Worm (Caenorhabditis elegans) whole organism, L3 larva: ENCODE data around the gene B0034.2.

Experiments
- R02D3.7 ChIP-seq: fragments of 150-350 bp; optimal IDR thresholded peaks from 2 replicates; lab custom pipeline; 2014; ENCODE audit warnings: missing biosample characterization, missing genetic modification characterization
- ZK546.5 ChIP-seq: sonication (generic microtip); optimal IDR thresholded peaks from 2 replicates; lab custom pipeline; 2017; ENCODE audit warnings: missing biosample characterization, missing genetic modification characterization
- aly-2 ChIP-seq: fragments of 150-350 bp; optimal IDR thresholded peaks from 2 replicates; lab custom pipeline; 2014; ENCODE audit warnings: missing biosample characterization, missing genetic modification characterization
- ama-1 ChIP-seq: fragments of 150-350 bp; optimal IDR thresholded peaks from 2 replicates; lab custom pipeline; 2018
- ceh-16 ChIP-seq: sonication (generic microtip); optimal IDR thresholded peaks from 2 replicates; lab custom pipeline; 2017; ENCODE audit warnings: missing biosample characterization, missing genetic modification characterization
- ceh-28 ChIP-seq: fragments of 150-350 bp; optimal IDR thresholded peaks from 2 replicates; lab custom pipeline; 2014; ENCODE audit warnings: missing biosample characterization, missing genetic modification reagents, missing genetic modification characterization
- ceh-82 ChIP-seq: fragments of 150-350 bp; optimal IDR thresholded peaks from 2 replicates; lab custom pipeline; 2014; ENCODE audit warnings: missing biosample characterization, missing genetic modification characterization
- ceh-9 ChIP-seq: sonication (generic microtip); optimal IDR thresholded peaks from 2 replicates; lab custom pipeline; 2018; ENCODE audit warnings: missing biosample characterization, missing genetic modification characterization
- daf-12 ChIP-seq: fragments of 150-350 bp; optimal IDR thresholded peaks from 2 replicates; lab custom pipeline; 2014; ENCODE audit warnings: missing biosample characterization, missing genetic modification reagents, missing genetic modification characterization
- egl-27 ChIP-seq: sonication (generic microtip); optimal IDR thresholded peaks from 4 replicates; lab custom pipeline; 2017; ENCODE audit warnings: missing biosample characterization, missing genetic modification reagents, missing genetic modification characterization
- egl-5 ChIP-seq: fragments of 150-350 bp; optimal IDR thresholded peaks from 2 replicates; lab custom pipeline; 2017; ENCODE audit warnings: missing biosample characterization, missing genetic modification reagents, missing genetic modification characterization, inconsistent platforms
- elt-1 ChIP-seq: fragments of 150-350 bp; optimal IDR thresholded peaks from 2 replicates; lab custom pipeline; 2014; ENCODE audit warnings: missing biosample characterization, missing genetic modification characterization
- elt-2 ChIP-seq: sonication (generic microtip); optimal IDR thresholded peaks from 2 replicates; lab custom pipeline; 2016; ENCODE audit warnings: missing genetic modification reagents, mild to moderate bottlenecking, missing genetic modification characterization, missing compliant biosample characterization
- elt-3 ChIP-seq, 3 experiments: fragments of 150-350 bp in 1 of 3; sonication (generic microtip) in 2 of 3; optimal IDR thresholded peaks; 2 replicates in 2 of 3; 4 replicates in 1 of 3; lab custom pipeline; 2014 to 2017; ENCODE audit warnings: missing biosample characterization in 3 of 3, missing genetic modification characterization in 3 of 3
- eor-1 ChIP-seq, 2 experiments: fragments of 150-350 bp; optimal IDR thresholded peaks; 2 replicates each; lab custom pipeline; 2014 to 2018; ENCODE audit warnings: missing biosample characterization in 2 of 2, missing genetic modification characterization in 2 of 2
- fkh-10 ChIP-seq: sonication (generic microtip); optimal IDR thresholded peaks from 2 replicates; lab custom pipeline; 2017; ENCODE audit warnings: missing biosample characterization, missing genetic modification reagents, missing genetic modification characterization
- fkh-2 ChIP-seq: fragments of 150-350 bp; optimal IDR thresholded peaks from 2 replicates; lab custom pipeline; 2014; ENCODE audit warnings: missing biosample characterization, missing genetic modification reagents, missing genetic modification characterization
- fos-1 ChIP-seq: fragments of 150-350 bp; optimal IDR thresholded peaks from 2 replicates; lab custom pipeline; 2014; ENCODE audit warnings: missing biosample characterization, missing genetic modification characterization
- hmg-11 ChIP-seq: sonication (generic microtip); optimal IDR thresholded peaks from 2 replicates; lab custom pipeline; 2016; ENCODE audit warnings: missing genetic modification characterization, missing compliant biosample characterization
- jun-1 ChIP-seq: fragments of 150-350 bp; optimal IDR thresholded peaks from 2 replicates; lab custom pipeline; 2014; ENCODE audit warnings: missing biosample characterization, missing genetic modification reagents, missing genetic modification characterization
- lin-15B ChIP-seq: fragments of 150-350 bp; optimal IDR thresholded peaks from 2 replicates; lab custom pipeline; 2014; ENCODE audit warnings: missing biosample characterization, missing genetic modification characterization
- lsy-12 ChIP-seq: sonication (generic microtip); optimal IDR thresholded peaks from 2 replicates; lab custom pipeline; 2016; ENCODE audit warnings: mild to moderate bottlenecking, missing genetic modification characterization, missing compliant biosample characterization
- mdl-1 ChIP-seq: fragments of 150-350 bp; optimal IDR thresholded peaks from 2 replicates; lab custom pipeline; 2014; ENCODE audit warnings: missing biosample characterization, missing genetic modification characterization
- mml-1 ChIP-seq: fragments of 150-350 bp; sonication (generic microtip); optimal IDR thresholded peaks from 3 replicates; lab custom pipeline; 2014; ENCODE audit warnings: missing biosample characterization, missing genetic modification characterization
- nfya-1 ChIP-seq: sonication (generic microtip); optimal IDR thresholded peaks from 2 replicates; lab custom pipeline; 2017; ENCODE audit warnings: missing genetic modification characterization, mild to moderate bottlenecking, missing compliant biosample characterization, antibody characterized with exemption, moderate library complexity; ENCODE audit not compliant: insufficient read depth
- nhr-11 ChIP-seq: fragments of 150-350 bp; optimal IDR thresholded peaks from 2 replicates; lab custom pipeline; 2014; ENCODE audit warnings: missing biosample characterization, missing genetic modification characterization
- nhr-12 ChIP-seq: fragments of 150-350 bp; optimal IDR thresholded peaks from 2 replicates; lab custom pipeline; 2014; ENCODE audit warnings: missing biosample characterization, missing genetic modification characterization
- nhr-23 ChIP-seq: fragments of 150-350 bp; optimal IDR thresholded peaks from 2 replicates; lab custom pipeline; 2014; ENCODE audit warnings: missing biosample characterization, missing genetic modification reagents, missing genetic modification characterization
- nhr-237 ChIP-seq: fragments of 150-350 bp; optimal IDR thresholded peaks from 2 replicates; lab custom pipeline; 2014; ENCODE audit warnings: missing biosample characterization, missing genetic modification characterization
- nhr-25 ChIP-seq: sonication (generic microtip); optimal IDR thresholded peaks from 2 replicates; lab custom pipeline; 2017; ENCODE audit warnings: missing biosample characterization, missing genetic modification characterization
- nhr-28 ChIP-seq: fragments of 150-350 bp; optimal IDR thresholded peaks from 2 replicates; lab custom pipeline; 2014; ENCODE audit warnings: missing biosample characterization, missing genetic modification characterization
- nhr-43 ChIP-seq: sonication (generic microtip); optimal IDR thresholded peaks from 2 replicates; lab custom pipeline; 2016; ENCODE audit warnings: mild to moderate bottlenecking, missing genetic modification characterization, missing compliant biosample characterization; ENCODE audit not compliant: poor library complexity, severe bottlenecking
- nhr-67 ChIP-seq: fragments of 150-350 bp; optimal IDR thresholded peaks from 2 replicates; lab custom pipeline; 2014; ENCODE audit warnings: missing biosample characterization, missing genetic modification characterization
- nhr-76 ChIP-seq: fragments of 150-350 bp; sonication (generic microtip); optimal IDR thresholded peaks from 5 replicates; lab custom pipeline; 2014; ENCODE audit warnings: missing biosample characterization, missing genetic modification characterization
- nhr-77 ChIP-seq: fragments of 150-350 bp; optimal IDR thresholded peaks from 2 replicates; lab custom pipeline; 2014; ENCODE audit warnings: missing biosample characterization, missing genetic modification characterization
- pha-4 ChIP-seq: fragments of 150-350 bp; optimal IDR thresholded peaks from 2 replicates; lab custom pipeline; 2014; ENCODE audit warnings: missing biosample characterization, missing genetic modification reagents, missing genetic modification characterization
- pqm-1 ChIP-seq: fragments of 150-350 bp; optimal IDR thresholded peaks from 2 replicates; lab custom pipeline; 2017; ENCODE audit warnings: missing biosample characterization, missing genetic modification characterization, inconsistent platforms
- sea-2 ChIP-seq: fragments of 150-350 bp; sonication (generic microtip); optimal IDR thresholded peaks from 4 replicates; lab custom pipeline; 2014; ENCODE audit warnings: missing biosample characterization, missing genetic modification reagents, missing genetic modification characterization
- skn-1 ChIP-seq: fragments of 150-350 bp; optimal IDR thresholded peaks from 2 replicates; lab custom pipeline; 2014; ENCODE audit warnings: missing biosample characterization, missing genetic modification characterization
- snpc-4 ChIP-seq: fragments of 150-350 bp; optimal IDR thresholded peaks from 2 replicates; lab custom pipeline; 2014; ENCODE audit warnings: missing biosample characterization, missing genetic modification characterization
- tbx-2 ChIP-seq: sonication (generic microtip); optimal IDR thresholded peaks from 2 replicates; lab custom pipeline; 2016; ENCODE audit warnings: mild to moderate bottlenecking, missing genetic modification characterization, missing compliant biosample characterization
- unc-39 ChIP-seq: sonication (generic microtip); optimal IDR thresholded peaks from 4 replicates; lab custom pipeline; 2017; ENCODE audit warnings: missing biosample characterization, missing genetic modification characterization
- unc-62 ChIP-seq: fragments of 150-350 bp; sonication (generic microtip); optimal IDR thresholded peaks from 4 replicates; lab custom pipeline; 2014; ENCODE audit warnings: missing biosample characterization, missing genetic modification reagents, missing genetic modification characterization
- zag-1 ChIP-seq: fragments of 150-350 bp; optimal IDR thresholded peaks from 2 replicates; lab custom pipeline; 2014; ENCODE audit warnings: missing biosample characterization, missing genetic modification characterization
- ztf-4 ChIP-seq: fragments of 150-350 bp; optimal IDR thresholded peaks from 2 replicates; lab custom pipeline; 2014; ENCODE audit warnings: missing biosample characterization, missing genetic modification characterization

The B0034.2 gene

DNA sequence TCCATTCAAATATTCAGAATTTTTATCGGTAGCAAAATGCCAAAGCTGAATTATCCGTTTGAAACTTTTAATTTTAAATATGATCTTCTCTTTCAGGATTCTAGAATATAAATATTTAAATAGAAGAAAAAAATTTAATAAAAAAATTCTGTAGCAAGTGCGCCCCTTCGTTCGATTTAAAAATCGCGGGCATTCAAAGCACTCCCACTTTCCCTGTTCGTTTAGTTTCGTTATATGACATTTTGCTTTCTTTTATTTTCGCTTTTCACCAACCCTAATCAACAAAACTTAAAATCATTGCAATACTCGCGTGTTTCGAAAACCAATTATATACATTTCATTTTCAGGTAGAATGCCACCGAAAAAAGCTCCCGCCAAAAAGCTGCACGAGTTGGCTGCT, 22.5 kb downstream of the B0034.2 start, which contains the start of gene vrk-1:
TSS of gene vrk-1 (plus strand) at position 348 of the 400 bp plus-strand sequence.
- TF ChIP-seq nhr-43 (tag; lab: Kevin White, UChicago) (no peak), unc-62 (GFP tag; lab: Kevin White, UChicago) (no peak), aly-2 (tag; lab: Kevin White, UChicago) (no peak), nhr-76 (no peak), hmg-11 (tag; lab: Kevin White, UChicago) (no peak), ama-1 (lab: Kevin White, UChicago) (no peak), nhr-11 (no peak), nhr-77 (no peak), nhr-23 (tag; lab: Kevin White, UChicago) (no peak), fos-1 (tag; lab: Kevin White, UChicago) (no peak), elt-3 (tag; optimal IDR thresholded peaks at IDR 0.05; lab: Kevin White, UChicago) (no peak)

DNA sequence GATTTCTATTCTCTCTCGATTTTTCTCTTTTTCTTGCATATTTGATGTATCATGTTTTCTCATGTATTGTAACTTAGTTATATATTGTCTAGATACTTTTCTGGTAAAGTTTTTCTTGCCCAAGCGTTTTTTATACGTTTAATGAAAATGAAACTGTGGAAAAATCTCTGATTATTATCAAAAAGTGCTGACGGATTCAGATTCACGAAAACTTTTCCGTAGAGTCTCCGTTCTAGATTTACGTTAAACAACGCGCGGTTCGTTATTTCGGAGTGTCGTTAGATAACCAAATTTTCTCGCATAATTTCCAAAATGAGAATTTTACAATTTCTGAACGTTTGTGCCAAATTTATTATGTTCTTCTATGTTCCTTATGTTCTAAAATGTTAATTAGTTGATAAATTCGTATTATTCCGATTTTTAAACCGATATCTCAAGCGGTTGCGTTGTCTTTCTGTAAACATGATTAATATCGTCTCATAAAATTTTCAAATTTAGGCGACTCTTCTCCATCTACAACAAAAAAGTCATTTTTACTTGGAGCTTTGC, 25.9 kb downstream of the B0034.2 start, which contains the start of gene ptp-2:
TSS of gene ptp-2 (plus strand) at position 499 of the 549 bp plus-strand sequence.
- no peak for TF ChIP-seq ceh-9
- TF ChIP-seq nhr-77: no peak
- TF ChIP-seq elt-2: peak; percentile 0
- no peak for TF ChIP-seq elt-1 (tag; lab: Kevin White, UChicago)
- no peak for TF ChIP-seq nhr-25 (tag; lab: Kevin White, UChicago)
- TF ChIP-seq nhr-43 (tag; lab: Kevin White, UChicago): peak; percentile 33
- TF ChIP-seq fos-1 (tag; lab: Kevin White, UChicago): no peak
- TF ChIP-seq hmg-11 (tag; lab: Kevin White, UChicago): peak; percentile 11
- no peak for TF ChIP-seq unc-39 (tag; lab: Kevin White, UChicago)
- no peak for TF ChIP-seq pqm-1
- TF ChIP-seq nhr-76: no peak
- TF ChIP-seq lsy-12: no peak
- TF ChIP-seq ceh-16 (tag; lab: Kevin White, UChicago): no peak
- TF ChIP-seq R02D3.7 (tag; lab: Kevin White, UChicago): no peak
- no peak for TF ChIP-seq ztf-4
- no peak for TF ChIP-seq jun-1 (tag; lab: Kevin White, UChicago)
- no peak for TF ChIP-seq ama-1 (lab: Kevin White, UChicago)
- TF ChIP-seq skn-1 (tag; lab: Kevin White, UChicago): no peak
- no peak for TF ChIP-seq nhr-12
- TF ChIP-seq fkh-2: no peak
- TF ChIP-seq sea-2 (GFP tag; lab: Kevin White, UChicago): no peak
- no peak for TF ChIP-seq nhr-11
- TF ChIP-seq mdl-1 (tag; lab: Kevin White, UChicago): no peak
- no peak for TF ChIP-seq egl-5 (tag; lab: Kevin White, UChicago)
- no peak for TF ChIP-seq ceh-82 (tag; lab: Kevin White, UChicago)
- TF ChIP-seq snpc-4 (tag; lab: Kevin White, UChicago): no peak
- no peak for TF ChIP-seq ZK546.5 (tag; lab: Kevin White, UChicago)
- TF ChIP-seq ceh-28 (tag; lab: Kevin White, UChicago): no peak
- TF ChIP-seq eor-1 (tag; optimal IDR thresholded peaks at IDR 0.05; lab: Kevin White, UChicago): no peak
- TF ChIP-seq mml-1 (tag; lab: Kevin White, UChicago): no peak
- no peak for TF ChIP-seq egl-27 (tag; lab: Kevin White, UChicago)
- TF ChIP-seq nhr-237: no peak
- TF ChIP-seq pha-4 (tag; lab: Kevin White, UChicago): peak; percentile 51
- no peak for TF ChIP-seq fkh-10 (GFP tag; lab: Kevin White, UChicago)
- no peak for TF ChIP-seq daf-12
- no peak for TF ChIP-seq tbx-2 (tag; lab: Kevin White, UChicago)
- no peak for TF ChIP-seq nhr-67
- TF ChIP-seq nfya-1 (tag; lab: Kevin White, UChicago): peak; percentile 47
- no peak for TF ChIP-seq zag-1 (tag; lab: Kevin White, UChicago)
- TF ChIP-seq aly-2 (tag; lab: Kevin White, UChicago): no peak
- TF ChIP-seq lin-15B (tag; lab: Kevin White, UChicago): peak; percentile 43
- TF ChIP-seq nhr-28: no peak
- no peak for TF ChIP-seq elt-3 (tag; optimal IDR thresholded peaks at IDR 0.05; lab: Kevin White, UChicago)
- peak; percentile 41 for TF ChIP-seq nhr-23 (tag; lab: Kevin White, UChicago)
